Worm (Caenorhabditis elegans) whole organism, L1 larva: ENCODE results near the gene C09G12.17.

ENCODE experiments used
- C16A3.4 ChIP-seq: fragments of 150-350 bp; optimal IDR thresholded peaks from 2 replicates; lab custom pipeline; 2014; ENCODE audit warnings: missing biosample characterization, missing genetic modification characterization
- C34B4.2 ChIP-seq: sonication (generic microtip); optimal IDR thresholded peaks from 2 replicates; lab custom pipeline; 2017; ENCODE audit warnings: mild to moderate bottlenecking, missing genetic modification characterization, missing compliant biosample characterization
- Y116A8C.19 ChIP-seq: sonication (generic microtip); optimal IDR thresholded peaks from 2 replicates; lab custom pipeline; 2016; ENCODE audit warnings: missing compliant biosample characterization, missing genetic modification characterization, borderline replicate concordance
- aha-1 ChIP-seq: fragments of 150-350 bp; optimal IDR thresholded peaks from 2 replicates; lab custom pipeline; 2014; ENCODE audit warnings: missing biosample characterization, missing genetic modification characterization
- alr-1 ChIP-seq: fragments of 200-800 bp; sonication (Bioruptor generic); optimal IDR thresholded peaks from 2 replicates; lab custom pipeline; 2018; ENCODE audit warnings: borderline replicate concordance, mild to moderate bottlenecking, missing genetic modification characterization, missing compliant biosample characterization
- ama-1 ChIP-seq: fragments of 150-350 bp; optimal IDR thresholded peaks from 2 replicates; lab custom pipeline; 2014
- blmp-1 ChIP-seq: fragments of 150-350 bp; optimal IDR thresholded peaks from 2 replicates; lab custom pipeline; 2014; ENCODE audit warnings: missing biosample characterization, missing genetic modification characterization
- ceh-63 ChIP-seq: fragments of 200-800 bp; sonication (Bioruptor generic); optimal IDR thresholded peaks from 2 replicates; lab custom pipeline; 2018; ENCODE audit warnings: mild to moderate bottlenecking, missing genetic modification characterization, missing compliant biosample characterization
- ceh-82 ChIP-seq, 3 experiments: fragments of 150-350 bp in 1 of 3; sonication (generic microtip) in 2 of 3; optimal IDR thresholded peaks; 2 replicates each; lab custom pipeline; 2014 to 2017; ENCODE audit warnings: missing biosample characterization in 3 of 3, missing genetic modification characterization in 3 of 3
- ceh-90 ChIP-seq: sonication (generic microtip); optimal IDR thresholded peaks from 2 replicates; lab custom pipeline; 2016; ENCODE audit warnings: missing genetic modification characterization, missing compliant biosample characterization
- ces-1 ChIP-seq: fragments of 150-350 bp; optimal IDR thresholded peaks from 2 replicates; lab custom pipeline; 2014; ENCODE audit warnings: missing biosample characterization, missing genetic modification reagents, missing genetic modification characterization
- dpl-1 ChIP-seq, 3 experiments: fragments of 150-350 bp in 2 of 3; sonication (generic microtip) in 1 of 3; optimal IDR thresholded peaks; 2 replicates each; lab custom pipeline; 2014 to 2017; ENCODE audit warnings: missing biosample characterization in 3 of 3, missing genetic modification characterization in 3 of 3, missing genetic modification reagents in 3 of 3
- dsc-1 ChIP-seq: sonication (generic microtip); optimal IDR thresholded peaks from 2 replicates; lab custom pipeline; 2016; ENCODE audit warnings: mild to moderate bottlenecking, missing genetic modification characterization, missing compliant biosample characterization
- efl-1 ChIP-seq, 4 experiments: fragments of 150-350 bp; optimal IDR thresholded peaks in 3 of 4; peaks in 1 of 4; 1 replicate in 1 of 4; 2 replicates in 3 of 4; lab custom pipeline; 2014; ENCODE audit warnings: missing biosample characterization in 2 of 4, missing genetic modification characterization in 2 of 4, missing genetic modification reagents in 2 of 4
- efl-3 ChIP-seq: fragments of 200-800 bp; sonication (Bioruptor generic); optimal IDR thresholded peaks from 2 replicates; lab custom pipeline; 2018; ENCODE audit warnings: mild to moderate bottlenecking, missing genetic modification characterization, missing compliant biosample characterization
- egl-13 ChIP-seq: sonication (generic microtip); optimal IDR thresholded peaks from 2 replicates; lab custom pipeline; 2016; ENCODE audit warnings: missing genotype, missing genetic modification reagents, missing genetic modification characterization, missing compliant biosample characterization
- fkh-4 ChIP-seq: sonication (generic microtip); optimal IDR thresholded peaks from 2 replicates; lab custom pipeline; 2016; ENCODE audit warnings: missing compliant biosample characterization, missing genetic modification characterization, borderline replicate concordance
- fos-1 ChIP-seq: fragments of 150-350 bp; optimal IDR thresholded peaks from 2 replicates; lab custom pipeline; 2014; ENCODE audit warnings: missing biosample characterization, missing genetic modification characterization
- grh-1 ChIP-seq: fragments of 200-800 bp; sonication (Bioruptor generic); IDR thresholded peaks from 2 replicates; pipeline ENCODE4 v1.3.6; 2022; ENCODE audit warnings: missing genetic modification reagents, missing genetic modification characterization, missing compliant biosample characterization
- hlh-17 ChIP-seq: fragments of 200-800 bp; sonication (Bioruptor generic); optimal IDR thresholded peaks from 2 replicates; lab custom pipeline; 2018; ENCODE audit warnings: missing genetic modification characterization, mild to moderate bottlenecking, missing compliant biosample characterization, moderate library complexity, borderline replicate concordance
- isw-1 ChIP-seq: fragments of 200-800 bp; sonication (Bioruptor generic); IDR thresholded peaks from 2 replicates; pipeline ENCODE4 v1.3.6; 2022; ENCODE audit warnings: missing genetic modification characterization, missing compliant biosample characterization
- lin-13 ChIP-seq: fragments of 150-350 bp; optimal IDR thresholded peaks from 2 replicates; lab custom pipeline; 2014; ENCODE audit warnings: missing biosample characterization, missing genetic modification reagents, missing genetic modification characterization
- lin-14 ChIP-seq: fragments of 200-800 bp; sonication (Bioruptor generic); optimal IDR thresholded peaks from 2 replicates; lab custom pipeline; 2018; ENCODE audit warnings: mild to moderate bottlenecking, missing genetic modification characterization, moderate library complexity, missing compliant biosample characterization
- lin-35 ChIP-seq, 2 experiments: fragments of 150-350 bp; optimal IDR thresholded peaks; 2 replicates each; lab custom pipeline; 2014; ENCODE audit warnings: missing biosample characterization in 2 of 2, missing genetic modification characterization in 2 of 2, missing genetic modification reagents in 2 of 2
- lir-3 ChIP-seq: sonication (generic microtip); optimal IDR thresholded peaks from 2 replicates; lab custom pipeline; 2016; ENCODE audit warnings: mild to moderate bottlenecking, missing genetic modification characterization, moderate library complexity, missing compliant biosample characterization; ENCODE audit not compliant: poor library complexity
- lsy-2 ChIP-seq, 2 experiments: fragments of 150-350 bp; optimal IDR thresholded peaks; 2 replicates each; lab custom pipeline; 2014; ENCODE audit warnings: missing biosample characterization in 2 of 2, missing genetic modification characterization in 2 of 2
- mab-9 ChIP-seq: fragments of 200-800 bp; sonication (Bioruptor generic); IDR thresholded peaks from 2 replicates; pipeline ENCODE4 v1.3.6; 2022; ENCODE audit warnings: missing genetic modification reagents, missing genetic modification characterization, missing compliant biosample characterization
- mdl-1 ChIP-seq, 2 experiments: fragments of 150-350 bp; optimal IDR thresholded peaks; 2 replicates each; lab custom pipeline; 2014 to 2017; ENCODE audit warnings: missing biosample characterization in 2 of 2, missing genetic modification characterization in 2 of 2, inconsistent platforms in 1 of 2
- mep-1 ChIP-seq: fragments of 150-350 bp; optimal IDR thresholded peaks from 2 replicates; lab custom pipeline; 2014; ENCODE audit warnings: missing biosample characterization, missing genetic modification characterization
- nhr-237 ChIP-seq: fragments of 150-350 bp; optimal IDR thresholded peaks from 2 replicates; lab custom pipeline; 2014; ENCODE audit warnings: missing biosample characterization, missing genetic modification characterization
- nhr-28 ChIP-seq: fragments of 150-350 bp; optimal IDR thresholded peaks from 2 replicates; lab custom pipeline; 2014; ENCODE audit warnings: missing biosample characterization, missing genetic modification characterization
- nhr-71 ChIP-seq: sonication (generic microtip); optimal IDR thresholded peaks from 2 replicates; lab custom pipeline; 2016; ENCODE audit warnings: mild to moderate bottlenecking, missing genetic modification characterization, moderate library complexity, missing compliant biosample characterization
- nhr-76 ChIP-seq: sonication (generic microtip); optimal IDR thresholded peaks from 2 replicates; lab custom pipeline; 2017; ENCODE audit warnings: missing biosample characterization, missing genetic modification characterization
- pag-3 ChIP-seq: sonication (generic microtip); optimal IDR thresholded peaks from 2 replicates; lab custom pipeline; 2017; ENCODE audit warnings: missing genetic modification characterization, mild to moderate bottlenecking, missing compliant biosample characterization, antibody characterized with exemption, borderline replicate concordance; ENCODE audit not compliant: insufficient read depth
- pqm-1 ChIP-seq: sonication (generic microtip); optimal IDR thresholded peaks from 3 replicates; lab custom pipeline; 2017; ENCODE audit warnings: missing biosample characterization, missing genetic modification characterization
- skn-1 ChIP-seq: fragments of 150-350 bp; optimal IDR thresholded peaks from 2 replicates; lab custom pipeline; 2014; ENCODE audit warnings: missing biosample characterization, missing genetic modification characterization
- snu-23 ChIP-seq: sonication (generic microtip); optimal IDR thresholded peaks from 2 replicates; lab custom pipeline; 2016; ENCODE audit warnings: missing genetic modification characterization, missing compliant biosample characterization
- sox-4 ChIP-seq: sonication (generic microtip); optimal IDR thresholded peaks from 2 replicates; lab custom pipeline; 2016; ENCODE audit warnings: missing genetic modification characterization, missing compliant biosample characterization
- sptf-1 ChIP-seq: fragments of 150-350 bp; optimal IDR thresholded peaks from 2 replicates; lab custom pipeline; 2014; ENCODE audit warnings: missing biosample characterization, missing genetic modification characterization
- sup-37 ChIP-seq: fragments of 200-800 bp; sonication (Bioruptor generic); optimal IDR thresholded peaks from 2 replicates; lab custom pipeline; 2018; ENCODE audit warnings: mild to moderate bottlenecking, missing genetic modification characterization, missing compliant biosample characterization
- tbx-2 ChIP-seq: sonication (generic microtip); optimal IDR thresholded peaks from 2 replicates; lab custom pipeline; 2016; ENCODE audit warnings: missing genetic modification characterization, missing compliant biosample characterization
- unc-30 ChIP-seq: sonication (generic microtip); optimal IDR thresholded peaks from 2 replicates; lab custom pipeline; 2017; ENCODE audit warnings: missing biosample characterization, missing genetic modification characterization
- unc-86 ChIP-seq: sonication (generic microtip); optimal IDR thresholded peaks from 2 replicates; lab custom pipeline; 2016; ENCODE audit warnings: missing genetic modification characterization, missing compliant biosample characterization
- zag-1 ChIP-seq: fragments of 150-350 bp; optimal IDR thresholded peaks from 2 replicates; lab custom pipeline; 2014; ENCODE audit warnings: missing biosample characterization, missing genetic modification characterization
- ztf-4 ChIP-seq: fragments of 150-350 bp; optimal IDR thresholded peaks from 2 replicates; lab custom pipeline; 2014; ENCODE audit warnings: missing biosample characterization, missing genetic modification characterization

Gene C09G12.17

ce11 chrIV:3524584-3525020 lies 28.3 kb upstream of the C09G12.17 start (continued):
- TF ChIP-seq efl-1 (optimal IDR thresholded peaks at IDR 0.05; lab: Kevin White, UChicago) = peak; percentile 32 to 49
- TF ChIP-seq efl-1 (GFP tag; optimal IDR thresholded peaks at IDR 0.05 in 1 of 2; lab: Kevin White, UChicago) = peak; percentile 37 to 92
- TF ChIP-seq fos-1 = peak; percentile 13
- peak; percentile 33 for TF ChIP-seq C16A3.4 (tag; lab: Kevin White, UChicago)
- TF ChIP-seq aha-1 = no peak
- TF ChIP-seq unc-30 (tag; lab: Kevin White, UChicago) = no peak

ce11 chrIV:3523419-3523818 lies 27.2 kb upstream of the C09G12.17 start:
- no peak for TF ChIP-seq ztf-4 (tag; lab: Kevin White, UChicago)
- no peak for TF ChIP-seq dsc-1
- no peak for TF ChIP-seq alr-1 (tag; lab: Kevin White, UChicago)
- TF ChIP-seq isw-1 (GFP tag; lab: Robert Waterston, UW) = no peak
- no peak for TF ChIP-seq pqm-1 (tag; lab: Kevin White, UChicago)
- TF ChIP-seq ces-1 (GFP tag; lab: Kevin White, UChicago) = no peak
- no peak for TF ChIP-seq ama-1
- TF ChIP-seq snu-23 (GFP tag; lab: Kevin White, UChicago) = no peak

- TF ChIP-seq sptf-1 (tag; lab: Kevin White, UChicago) (no peak), lin-14 (GFP tag; lab: Kevin White, UChicago) (peak; percentile 26), blmp-1 (tag; lab: Kevin White, UChicago) (peak; percentile 47)
Measured at ce11 chrIV:3521710-3522109, 25.5 kb upstream of the C09G12.17 start.

ce11 chrIV:3520957-3521356 lies 24.7 kb upstream of the C09G12.17 start:
- TF ChIP-seq lir-3 (tag; lab: Kevin White, UChicago) = no peak
- no peak for TF ChIP-seq hlh-17
- no peak for TF ChIP-seq ces-1 (GFP tag; lab: Kevin White, UChicago)
- no peak for TF ChIP-seq ama-1
- TF ChIP-seq nhr-28 (tag; lab: Kevin White, UChicago) = no peak
- TF ChIP-seq nhr-71 (tag; lab: Kevin White, UChicago) = peak; percentile 31
- no peak for TF ChIP-seq fos-1
- no peak for TF ChIP-seq nhr-237
- no peak for TF ChIP-seq aha-1
- no peak for TF ChIP-seq fkh-4 (tag; lab: Kevin White, UChicago)
- TF ChIP-seq ceh-82 (tag; optimal IDR thresholded peaks at IDR 0.05; lab: Kevin White, UChicago) = peak in 1 of 3 experiments; percentile 38
- no peak for TF ChIP-seq pag-3
- peak; percentile 12 for TF ChIP-seq unc-86
- no peak for TF ChIP-seq unc-30 (tag; lab: Kevin White, UChicago)
- TF ChIP-seq sptf-1 (tag; lab: Kevin White, UChicago) = no peak
- TF ChIP-seq pqm-1 (tag; lab: Kevin White, UChicago) = no peak
- no peak for TF ChIP-seq mep-1 (tag; lab: Kevin White, UChicago)
- no peak for TF ChIP-seq lsy-2 (tag; optimal IDR thresholded peaks at IDR 0.05; lab: Kevin White, UChicago)
- TF ChIP-seq efl-3 (GFP tag; lab: Kevin White, UChicago) = no peak
- no peak for TF ChIP-seq dpl-1 (GFP tag; optimal IDR thresholded peaks at IDR 0.05; lab: Kevin White, UChicago)
- 0 out of 2 replicates have a peak, but pooled peaks have one; percentile 26 for TF ChIP-seq mab-9 (GFP tag; lab: Robert Waterston, UW)
- TF ChIP-seq ceh-63 (GFP tag; lab: Kevin White, UChicago) = no peak
- TF ChIP-seq Y116A8C.19 (tag; lab: Kevin White, UChicago) = no peak
- peak; percentile 73 for TF ChIP-seq lin-14 (GFP tag; lab: Kevin White, UChicago)
- TF ChIP-seq C34B4.2 (tag; lab: Kevin White, UChicago) = no peak
- TF ChIP-seq snu-23 (GFP tag; lab: Kevin White, UChicago) = no peak
- peak; percentile 27 for TF ChIP-seq tbx-2 (tag; lab: Kevin White, UChicago)
- TF ChIP-seq egl-13 (tag; lab: Kevin White, UChicago) = peak; percentile 44
- no peak for TF ChIP-seq grh-1 (GFP tag; lab: Robert Waterston, UW)
- no peak for TF ChIP-seq lin-13 (GFP tag; lab: Kevin White, UChicago)
- TF ChIP-seq lin-35 (GFP tag; optimal IDR thresholded peaks at IDR 0.05; lab: Kevin White, UChicago) = no peak
- TF ChIP-seq ceh-90 = no peak
- no peak for TF ChIP-seq mdl-1 (tag; optimal IDR thresholded peaks at IDR 0.05; lab: Kevin White, UChicago)
- no peak for TF ChIP-seq skn-1 (tag; lab: Kevin White, UChicago)
- no peak for TF ChIP-seq zag-1
- TF ChIP-seq nhr-76 (tag; lab: Kevin White, UChicago) = no peak
- no peak for TF ChIP-seq blmp-1 (tag; lab: Kevin White, UChicago)
- TF ChIP-seq sup-37 (GFP tag; lab: Kevin White, UChicago) = no peak
- TF ChIP-seq alr-1 (tag; lab: Kevin White, UChicago) = no peak
- no peak for TF ChIP-seq sox-4 (tag; lab: Kevin White, UChicago)
